Fruit fly (Drosophila melanogaster) whole organism, embryonic: Measurements from ENCODE around the gene gry.
A peak's percentile ranks its signal among the peaks of the same experiment; 100 is the strongest.

Source experiments
- ATbp ChIP-seq: fragments of 200-800 bp; sonication (Bioruptor generic); optimal IDR thresholded peaks from 2 replicates; lab custom pipeline; 2017; ENCODE audit warnings: missing biosample characterization, mild to moderate bottlenecking, missing genetic modification characterization, missing genetic modification reagents
- CG10543 ChIP-seq: fragments of 200-800 bp; sonication (Bioruptor generic); optimal IDR thresholded peaks from 3 replicates; lab custom pipeline; 2017; ENCODE audit warnings: missing biosample characterization, mild to moderate bottlenecking, missing genetic modification characterization, moderate library complexity
- CG12236 ChIP-seq: fragments of 200-800 bp; sonication (Bioruptor generic); optimal IDR thresholded peaks from 2 replicates; lab custom pipeline; 2016; ENCODE audit warnings: missing biosample characterization, missing genetic modification characterization
- CG12391 ChIP-seq: fragments of 200-800 bp; sonication (Bioruptor generic); optimal IDR thresholded peaks from 3 replicates; lab custom pipeline; 2018; ENCODE audit warnings: missing biosample characterization, mild to moderate bottlenecking, missing genetic modification characterization, moderate library complexity
- CG14710 ChIP-seq: fragments of 200-800 bp; sonication (Bioruptor generic); optimal IDR thresholded peaks from 3 replicates; lab custom pipeline; 2019; ENCODE audit warnings: missing biosample characterization, mild to moderate bottlenecking, missing genetic modification characterization, moderate library complexity
- CG16813 ChIP-seq: fragments of 200-800 bp; sonication (Bioruptor generic); IDR thresholded peaks from 3 replicates; pipeline ENCODE4 v1.3.6; 2022; ENCODE audit warnings: missing biosample characterization, missing genetic modification characterization; ENCODE audit not compliant: partially characterized antibody
- CG17612 ChIP-seq: fragments of 200-800 bp; sonication (Bioruptor generic); IDR thresholded peaks from 2 replicates; pipeline ENCODE4 v1.3.6; 2022; ENCODE audit warnings: missing biosample characterization, missing genetic modification characterization
- CG17802 ChIP-seq: fragments of 200-800 bp; sonication (Bioruptor generic); optimal IDR thresholded peaks from 2 replicates; lab custom pipeline; 2018; ENCODE audit warnings: missing biosample characterization, mild to moderate bottlenecking, missing genetic modification characterization, moderate library complexity
- CG18476 ChIP-seq: fragments of 200-800 bp; sonication (Bioruptor generic); optimal IDR thresholded peaks from 2 replicates; lab custom pipeline; 2016; ENCODE audit warnings: missing biosample characterization, mild to moderate bottlenecking, missing genetic modification characterization
- CG2712 ChIP-seq: fragments of 200-800 bp; optimal IDR thresholded peaks from 3 replicates; lab custom pipeline; 2019; ENCODE audit warnings: missing biosample characterization, mild to moderate bottlenecking, missing genetic modification characterization, moderate library complexity
- CG4424 ChIP-seq: fragments of 200-800 bp; sonication (Bioruptor generic); optimal IDR thresholded peaks from 3 replicates; lab custom pipeline; 2016; ENCODE audit warnings: missing biosample characterization, missing genetic modification characterization
- CG7963 ChIP-seq: fragments of 200-800 bp; sonication (Bioruptor generic); IDR thresholded peaks from 3 replicates; pipeline ENCODE4 v1.3.6; 2022; ENCODE audit warnings: missing biosample characterization, missing genetic modification characterization; ENCODE audit not compliant: partially characterized antibody
- CG8388 ChIP-seq: fragments of 200-800 bp; sonication (Bioruptor generic); optimal IDR thresholded peaks from 2 replicates; lab custom pipeline; 2019; ENCODE audit warnings: missing biosample characterization, mild to moderate bottlenecking, missing genetic modification characterization, moderate library complexity
- CG8944 ChIP-seq: fragments of 200-800 bp; sonication (Bioruptor generic); optimal IDR thresholded peaks from 3 replicates; lab custom pipeline; 2016; ENCODE audit warnings: missing biosample characterization, missing genetic modification characterization
- CG9609 ChIP-seq: fragments of 200-800 bp; sonication (Bioruptor generic); optimal IDR thresholded peaks from 3 replicates; lab custom pipeline; 2016; ENCODE audit warnings: missing biosample characterization, missing genetic modification characterization
- CHES-1-like ChIP-seq: fragments of 200-800 bp; sonication (Bioruptor generic); optimal IDR thresholded peaks from 2 replicates; lab custom pipeline; 2016; ENCODE audit warnings: missing biosample characterization, missing genetic modification characterization
- CTCF ChIP-seq: fragments of 200-800 bp; sonication (Bioruptor generic); optimal IDR thresholded peaks from 2 replicates; lab custom pipeline; 2017; ENCODE audit warnings: missing biosample characterization, mild to moderate bottlenecking, missing genetic modification characterization, moderate library complexity
- Fer1 ChIP-seq: fragments of 200-800 bp; sonication (Bioruptor generic); optimal IDR thresholded peaks from 2 replicates; lab custom pipeline; 2017; ENCODE audit warnings: missing biosample characterization, mild to moderate bottlenecking, missing genetic modification characterization
- Hr3 ChIP-seq: fragments of 200-800 bp; sonication (Bioruptor generic); optimal IDR thresholded peaks from 3 replicates; lab custom pipeline; 2016; ENCODE audit warnings: missing biosample characterization, missing genetic modification characterization
- Hr51 ChIP-seq, 2 experiments: fragments of 200-800 bp; sonication (Bioruptor generic); optimal IDR thresholded peaks; 2 replicates in 1 of 2; 3 replicates in 1 of 2; lab custom pipeline; 2016 to 2018; ENCODE audit warnings: missing biosample characterization in 2 of 2, missing genetic modification characterization in 2 of 2, mild to moderate bottlenecking in 1 of 2, moderate library complexity in 1 of 2
- Med ChIP-seq: fragments of 200-800 bp; sonication (Bioruptor generic); peaks from one replicate; lab custom pipeline; 2016; ENCODE audit warnings: missing biosample characterization, missing genetic modification characterization, mild to moderate bottlenecking, inconsistent platforms, moderate library complexity
- ab ChIP-seq: fragments of 200-800 bp; sonication (Bioruptor generic); optimal IDR thresholded peaks from 2 replicates; lab custom pipeline; 2016; ENCODE audit warnings: missing biosample characterization, missing genetic modification characterization
- corto ChIP-seq: fragments of 200-800 bp; sonication (Bioruptor generic); optimal IDR thresholded peaks from 2 replicates; lab custom pipeline; 2016; ENCODE audit warnings: missing biosample characterization, mild to moderate bottlenecking, missing genetic modification characterization, moderate library complexity
- crol ChIP-seq: fragments of 200-800 bp; sonication (Bioruptor generic); IDR thresholded peaks from 2 replicates; pipeline ENCODE4 v1.3.6; 2022; ENCODE audit warnings: missing biosample characterization, missing genetic modification characterization
- dpn ChIP-seq, 2 experiments: fragments of 200-800 bp; sonication (Bioruptor generic); optimal IDR thresholded peaks; 3 replicates each; lab custom pipeline; 2016; ENCODE audit warnings: missing biosample characterization in 2 of 2, missing genetic modification characterization in 2 of 2
- gem ChIP-seq: fragments of 200-800 bp; sonication (Bioruptor generic); optimal IDR thresholded peaks from 2 replicates; lab custom pipeline; 2019; ENCODE audit warnings: missing biosample characterization, mild to moderate bottlenecking, missing genetic modification characterization, moderate library complexity
- lmd ChIP-seq: fragments of 200-800 bp; sonication (Bioruptor generic); IDR thresholded peaks from 2 replicates; pipeline ENCODE4 v1.3.6; 2022; ENCODE audit warnings: missing biosample characterization, missing genetic modification characterization
- lola ChIP-seq, 3 experiments: fragments of >200 bp in 2 of 3; fragments of 200-800 bp in 1 of 3; sonication (Bioruptor generic) in 1 of 3; optimal IDR thresholded peaks; 2 replicates each; lab custom pipeline; 2017 to 2019; ENCODE audit warnings: missing biosample characterization in 3 of 3, missing genetic modification characterization in 3 of 3, mild to moderate bottlenecking in 1 of 3, moderate library complexity in 1 of 3
- nom ChIP-seq: fragments of 200-800 bp; sonication (Bioruptor generic); optimal IDR thresholded peaks from 2 replicates; lab custom pipeline; 2017; ENCODE audit warnings: missing biosample characterization, missing genetic modification characterization, mild to moderate bottlenecking, moderate library complexity, missing genetic modification reagents
- oc ChIP-seq: fragments of 200-800 bp; sonication (Bioruptor generic); optimal IDR thresholded peaks from 2 replicates; lab custom pipeline; 2018; ENCODE audit warnings: missing biosample characterization, mild to moderate bottlenecking, missing genetic modification characterization, moderate library complexity
- sens ChIP-seq: fragments of 200-800 bp; sonication (Bioruptor generic); peaks from one replicate; lab custom pipeline; 2016; ENCODE audit warnings: missing biosample characterization, missing genetic modification characterization
- tap ChIP-seq: fragments of 200-800 bp; optimal IDR thresholded peaks from 3 replicates; lab custom pipeline; 2019; ENCODE audit warnings: missing biosample characterization, mild to moderate bottlenecking, missing genetic modification characterization, moderate library complexity
- vnd ChIP-seq: fragments of 200-800 bp; sonication (Bioruptor generic); IDR thresholded peaks from 3 replicates; pipeline ENCODE4 v1.3.6; 2022; ENCODE audit warnings: missing biosample characterization, missing genetic modification characterization; ENCODE audit not compliant: partially characterized antibody
- wdn ChIP-seq: fragments of 200-800 bp; sonication (Bioruptor generic); IDR thresholded peaks from 2 replicates; pipeline ENCODE4 v1.3.6; 2022; ENCODE audit warnings: missing biosample characterization, missing genetic modification characterization

gry gene

dm6 chr3L:3240597-3241367 lies 41.9 kb downstream of the gry start (continued):
- TF ChIP-seq CG17802 (tag; lab: Kevin White, UChicago) (no peak), CTCF (GFP tag; lab: Kevin White, UChicago) (no peak), lmd (no peak), CG12391 (peak; percentile 48), ab (GFP tag; lab: Kevin White, UChicago) (no peak), wdn (no peak), CG8388 (GFP tag; lab: Kevin White, UChicago) (peak; percentile 30), CG17612 (no peak), CG14710 (tag; lab: Kevin White, UChicago) (no peak), CHES-1-like (no peak), CG9609 (GFP tag; lab: Kevin White, UChicago) (no peak), Hr51 (GFP tag; optimal IDR thresholded peaks at IDR 0.05; lab: Kevin White, UChicago) (peak in 1 of 2 experiments; percentile 65), lola (GFP tag; optimal IDR thresholded peaks at IDR 0.05; lab: Kevin White, UChicago) (peak in 1 of 3 experiments; percentile 37), gem (peak; percentile 63), Med (GFP tag; lab: Kevin White, UChicago) (peak; percentile 56), CG18476 (GFP tag; lab: Kevin White, UChicago) (no peak), CG8944 (GFP tag; lab: Kevin White, UChicago) (no peak), CG2712 (tag; lab: Kevin White, UChicago) (peak; percentile 53), CG10543 (GFP tag; lab: Kevin White, UChicago) (no peak), Fer1 (no peak), Hr3 (GFP tag; lab: Kevin White, UChicago) (peak; percentile 25), tap (tag; lab: Kevin White, UChicago) (peak; percentile 44), nom (GFP tag; lab: Kevin White, UChicago) (peak; percentile 99), ATbp (GFP tag; lab: Kevin White, UChicago) (peak; percentile 21), oc (tag; lab: Kevin White, UChicago) (no peak), dpn (GFP tag; optimal IDR thresholded peaks at IDR 0.05; lab: Kevin White, UChicago) (peak in 1 of 2 experiments; percentile 31), CG4424 (GFP tag; lab: Kevin White, UChicago) (peak; percentile 3)

- TF ChIP-seq crol (peak; percentile 66; the same call in 1 of the 2 replicates), vnd (GFP tag; lab: Robert Waterston, UW) (0 out of 3 replicates have a peak, but pooled peaks have one; percentile 16), CG7963 (GFP tag; lab: Robert Waterston, UW) (0 out of 3 replicates have a peak, but pooled peaks have one; percentile 18), CG4424 (GFP tag; lab: Kevin White, UChicago) (no peak)
These were observed 42.4 kb downstream of the gry start for dm6 chr3L:3241368-3241640.

- TF ChIP-seq CG16813 (0 out of 3 replicates have a peak, but pooled peaks have one; percentile 27), corto (GFP tag; lab: Kevin White, UChicago) (peak; percentile 18), nom (GFP tag; lab: Kevin White, UChicago) (peak; percentile 5), CG12391 (no peak), sens (GFP tag; lab: Kevin White, UChicago) (peak; percentile 6), CG12236 (no peak)
These were observed 43.5 kb downstream of the gry start for dm6 chr3L:3242121-3243083.
